Fruit fly (Drosophila melanogaster) whole organism, prepupa: ENCODE results near the gene CG5762.

Source experiments
- CG16779 ChIP-seq: fragments of 200-800 bp; sonication (Bioruptor generic); optimal IDR thresholded peaks from 3 replicates; lab custom pipeline; 2017; ENCODE audit warnings: missing biosample characterization, mild to moderate bottlenecking, missing genetic modification characterization
- CG6792 ChIP-seq: fragments of 200-800 bp; sonication (Bioruptor generic); optimal IDR thresholded peaks from 3 replicates; lab custom pipeline; 2016; ENCODE audit warnings: missing biosample characterization, missing genetic modification characterization
- Eip75B ChIP-seq: fragments of 200-800 bp; sonication (Bioruptor generic); optimal IDR thresholded peaks from 3 replicates; lab custom pipeline; 2016; ENCODE audit warnings: missing biosample characterization, missing genetic modification characterization
- Ets21C ChIP-seq: fragments of 200-800 bp; sonication (Bioruptor generic); optimal IDR thresholded peaks from 3 replicates; lab custom pipeline; 2016; ENCODE audit warnings: missing biosample characterization, missing genetic modification characterization
- Lpt ChIP-seq: fragments of 200-800 bp; sonication (Bioruptor generic); optimal IDR thresholded peaks from 3 replicates; lab custom pipeline; 2016; ENCODE audit warnings: missing biosample characterization, missing genetic modification characterization
- acj6 ChIP-seq: fragments of 200-800 bp; sonication (Bioruptor generic); optimal IDR thresholded peaks from 3 replicates; lab custom pipeline; 2016; ENCODE audit warnings: missing biosample characterization, missing genetic modification characterization
- spab ChIP-seq: fragments of 200-800 bp; sonication (Bioruptor generic); optimal IDR thresholded peaks from 2 replicates; lab custom pipeline; 2017; ENCODE audit warnings: missing biosample characterization, mild to moderate bottlenecking, missing genetic modification characterization, missing genetic modification reagents

DNA sequence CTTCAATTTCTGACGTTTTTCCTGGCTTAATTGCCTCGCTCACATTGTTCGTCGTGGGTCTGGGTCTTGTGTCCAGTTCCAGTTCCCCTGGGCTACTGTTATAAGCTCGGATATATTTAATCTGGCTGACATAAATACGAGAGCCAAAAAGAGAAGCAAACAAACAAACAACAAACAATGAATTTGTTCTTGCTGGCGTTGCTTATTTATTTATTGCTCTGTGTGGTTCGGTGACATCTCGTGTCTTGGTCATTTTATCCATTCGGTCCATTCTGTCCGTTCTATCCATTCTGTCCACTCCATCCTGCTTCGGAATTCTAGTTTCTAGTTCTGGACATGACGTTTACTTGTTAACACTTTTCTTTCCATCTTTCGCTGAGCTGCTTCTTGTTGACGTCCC is 23.5 kb upstream of the CG5762 start, which contains the start of gene CG17780:
- TF ChIP-seq acj6 (GFP tag; lab: Kevin White, UChicago) (no peak), CG16779 (no peak), Lpt (GFP tag; lab: Kevin White, UChicago) (no peak), spab (GFP tag; lab: Kevin White, UChicago) (no peak), CG6792 (GFP tag; lab: Kevin White, UChicago) (no peak), Ets21C (GFP tag; lab: Kevin White, UChicago) (no peak), Eip75B (GFP tag; lab: Kevin White, UChicago) (no peak)
